Worm (Caenorhabditis elegans): Measurements from ENCODE around the gene mdt-15.

Gene mdt-15

ce11 chrIII:5853240-5853639 lies 19.7 kb upstream of the mdt-15 start, which contains the start of gene ddx-23 (continued):
- TF ChIP-seq nfya-1 (tag; optimal IDR thresholded peaks at IDR 0.05; ENCODE audit: borderline replicate concordance, insufficient read depth), result no peak
- no peak for TF ChIP-seq akir-1 (GFP tag; optimal IDR thresholded peaks at IDR 0.05)
- no peak for TF ChIP-seq madf-8 (GFP tag; conservative IDR thresholded peaks at IDR 0.05)
- no peak for TF ChIP-seq chd-7 (tag; optimal IDR thresholded peaks at IDR 0.05)
- TF ChIP-seq ztf-26 (tag; optimal IDR thresholded peaks at IDR 0.05), result no peak
- no peak for TF ChIP-seq Y53F4B.3 (GFP tag; IDR thresholded peaks at IDR 0.05)
- TF ChIP-seq Y79H2A.3 (GFP tag; conservative IDR thresholded peaks at IDR 0.05), result no peak
- TF ChIP-seq atf-7 (tag; optimal IDR thresholded peaks at IDR 0.05), result no peak
- TF ChIP-seq gei-17 (GFP tag; optimal IDR thresholded peaks at IDR 0.05), result peak; percentile 12
- TF ChIP-seq hmg-1.2 (GFP tag; IDR thresholded peaks at IDR 0.05), result no peak
- no peak for TF ChIP-seq K12H6.12 (tag; optimal IDR thresholded peaks at IDR 0.05)
- TF ChIP-seq egl-18 (GFP tag; IDR thresholded peaks at IDR 0.05), result no peak
- TF ChIP-seq sea-2 (GFP tag; IDR thresholded peaks at IDR 0.05), result no peak
- TF ChIP-seq snpc-3.4 (tag; optimal IDR thresholded peaks at IDR 0.05), result peak; percentile 69
- peak; percentile 19 for TF ChIP-seq athp-1 (tag; optimal IDR thresholded peaks at IDR 0.05)
- TF ChIP-seq nhr-179 (tag; optimal IDR thresholded peaks at IDR 0.05), result no peak
- peak; percentile 40; the same call in 1 of the 2 replicates for TF ChIP-seq B0336.3 (GFP tag; IDR thresholded peaks at IDR 0.05)
- TF ChIP-seq zfh-2 (GFP tag; conservative IDR thresholded peaks at IDR 0.05), result no peak
- TF ChIP-seq snpc-1.1 (tag; optimal IDR thresholded peaks at IDR 0.05; ENCODE audit: insufficient read depth), result no peak
- peak; percentile 30 for TF ChIP-seq unc-130 (GFP tag; optimal IDR thresholded peaks at IDR 0.05)
- TF ChIP-seq let-607 (tag; optimal IDR thresholded peaks at IDR 0.05), result no peak
- TF ChIP-seq ztf-22 (GFP tag; optimal IDR thresholded peaks at IDR 0.05), result no peak
- peak; percentile 45 for TF ChIP-seq tbp1 (GFP tag; optimal IDR thresholded peaks at IDR 0.05)
- peak; percentile 68 for TF ChIP-seq madf-6 (GFP tag; IDR thresholded peaks at IDR 0.05)
- TF ChIP-seq T26A5.8 (tag; optimal IDR thresholded peaks at IDR 0.05), result no peak
- TF ChIP-seq F23B12.7 (tag; optimal IDR thresholded peaks at IDR 0.05; ENCODE audit: insufficient read depth), result no peak
- no peak for TF ChIP-seq zim-3 (tag; optimal IDR thresholded peaks at IDR 0.05)
- TF ChIP-seq rec-8 (tag; optimal IDR thresholded peaks at IDR 0.05), result no peak
- 0 out of 2 replicates have a peak, but pooled peaks have one; percentile 65 for TF ChIP-seq Y95B8A.8 (GFP tag; IDR thresholded peaks at IDR 0.05)
- TF ChIP-seq nhr-90 (tag; optimal IDR thresholded peaks at IDR 0.05), result peak; percentile 27
- peak; percentile 57 for TF ChIP-seq F52B5.7 (tag; optimal IDR thresholded peaks at IDR 0.05)
- peak; percentile 9 for TF ChIP-seq lin-40 (tag; optimal IDR thresholded peaks at IDR 0.05)
- TF ChIP-seq F22D6.2 (tag; optimal IDR thresholded peaks at IDR 0.05), result no peak
- no peak for TF ChIP-seq madf-3 (GFP tag; IDR thresholded peaks at IDR 0.05)
- no peak for TF ChIP-seq madf-10 (tag; optimal IDR thresholded peaks at IDR 0.05)
- TF ChIP-seq nhr-120 (GFP tag; IDR thresholded peaks at IDR 0.05), result no peak
- no peak for TF ChIP-seq C17E4.6 (GFP tag; IDR thresholded peaks at IDR 0.05)
- TF ChIP-seq lag-1 (GFP tag; IDR thresholded peaks at IDR 0.05), result no peak
- TF ChIP-seq bed-2 (GFP tag; IDR thresholded peaks at IDR 0.05), result no peak
- no peak for TF ChIP-seq Y67H2A.10 (GFP tag; conservative IDR thresholded peaks at IDR 0.05)
- no peak for TF ChIP-seq pha-4 (tag; optimal IDR thresholded peaks at IDR 0.05)
- no peak for TF ChIP-seq ceh-91 (GFP tag; IDR thresholded peaks at IDR 0.05)
- TF ChIP-seq nfyb-1 (GFP tag; IDR thresholded peaks at IDR 0.05), result 0 out of 2 replicates have a peak, but pooled peaks have one; percentile 58
- TF ChIP-seq let-526 (GFP tag; IDR thresholded peaks at IDR 0.05), result no peak

All from whole organism, young adult.